Fruit fly (Drosophila melanogaster) whole organism, embryonic: ENCODE measurements around the gene CG5835.

Source experiments
- Ada2b ChIP-seq: fragments of 200-800 bp; sonication (Bioruptor generic); IDR thresholded peaks from 2 replicates; pipeline ENCODE4 v1.3.6; 2022; ENCODE audit warnings: missing biosample characterization, missing genetic modification characterization
- Bteb2 ChIP-seq: fragments of 200-800 bp; sonication (Bioruptor generic); optimal IDR thresholded peaks from 2 replicates; lab custom pipeline; 2016; ENCODE audit warnings: missing biosample characterization, missing genetic modification characterization
- CG10321 ChIP-seq: fragments of 200-800 bp; sonication (Bioruptor generic); IDR thresholded peaks from 2 replicates; pipeline ENCODE4 v1.3.6; 2022; ENCODE audit warnings: missing biosample characterization, missing genetic modification characterization
- CG10543 ChIP-seq: fragments of 200-800 bp; sonication (Bioruptor generic); optimal IDR thresholded peaks from 3 replicates; lab custom pipeline; 2017; ENCODE audit warnings: missing biosample characterization, mild to moderate bottlenecking, missing genetic modification characterization, moderate library complexity
- CG10959 ChIP-seq: fragments of 200-800 bp; sonication (Bioruptor generic); IDR thresholded peaks from 2 replicates; pipeline ENCODE4 v1.3.6; 2022; ENCODE audit warnings: missing biosample characterization, missing genetic modification characterization
- CG11456 ChIP-seq: fragments of 200-800 bp; sonication (Bioruptor generic); IDR thresholded peaks from 3 replicates; pipeline ENCODE4 v1.3.6; 2022; ENCODE audit warnings: missing biosample characterization, missing genetic modification characterization
- CG12744 ChIP-seq: fragments of 200-800 bp; sonication (Bioruptor generic); optimal IDR thresholded peaks from 2 replicates; lab custom pipeline; 2016; ENCODE audit warnings: missing biosample characterization, missing genetic modification characterization
- CG13287 ChIP-seq: fragments of 200-800 bp; sonication (Bioruptor generic); IDR thresholded peaks from 2 replicates; pipeline ENCODE4 v1.3.6; 2022; ENCODE audit warnings: missing biosample characterization, missing genetic modification characterization; ENCODE audit not compliant: partially characterized antibody
- CG14050 ChIP-seq: fragments of 200-800 bp; sonication (Bioruptor generic); IDR thresholded peaks from 3 replicates; pipeline ENCODE4 v1.3.6; 2022; ENCODE audit warnings: missing biosample characterization, missing genetic modification characterization
- CG14441 ChIP-seq: fragments of 200-800 bp; sonication (Bioruptor generic); IDR thresholded peaks from 2 replicates; pipeline ENCODE4 v1.3.6; 2022; ENCODE audit warnings: missing biosample characterization, missing genetic modification characterization
- CG17612 ChIP-seq: fragments of 200-800 bp; sonication (Bioruptor generic); IDR thresholded peaks from 2 replicates; pipeline ENCODE4 v1.3.6; 2022; ENCODE audit warnings: missing biosample characterization, missing genetic modification characterization
- CG17802 ChIP-seq: fragments of 200-800 bp; sonication (Bioruptor generic); optimal IDR thresholded peaks from 2 replicates; lab custom pipeline; 2018; ENCODE audit warnings: missing biosample characterization, mild to moderate bottlenecking, missing genetic modification characterization, moderate library complexity
- CG18476 ChIP-seq: fragments of 200-800 bp; sonication (Bioruptor generic); optimal IDR thresholded peaks from 2 replicates; lab custom pipeline; 2016; ENCODE audit warnings: missing biosample characterization, mild to moderate bottlenecking, missing genetic modification characterization
- CG2202 ChIP-seq: fragments of 200-800 bp; sonication (Bioruptor generic); optimal IDR thresholded peaks from 2 replicates; lab custom pipeline; 2018; ENCODE audit warnings: missing biosample characterization, mild to moderate bottlenecking, missing genetic modification characterization
- CG3065 ChIP-seq: fragments of 200-800 bp; sonication (Bioruptor generic); optimal IDR thresholded peaks from 2 replicates; lab custom pipeline; 2016; ENCODE audit warnings: missing biosample characterization, missing genetic modification characterization
- CG4404 ChIP-seq: fragments of 200-800 bp; sonication (Bioruptor generic); IDR thresholded peaks from 2 replicates; pipeline ENCODE4 v1.3.6; 2022; ENCODE audit warnings: missing biosample characterization, missing genetic modification characterization
- CG5180 ChIP-seq: fragments of 200-800 bp; sonication (Bioruptor generic); optimal IDR thresholded peaks from 3 replicates; lab custom pipeline; 2017; ENCODE audit warnings: missing biosample characterization, missing genetic modification characterization, mild to moderate bottlenecking, moderate library complexity, missing genetic modification reagents
- CG6175 ChIP-seq: fragments of 200-800 bp; sonication (Bioruptor generic); IDR thresholded peaks from 3 replicates; pipeline ENCODE4 v1.3.6; 2022; ENCODE audit warnings: missing biosample characterization, missing genetic modification characterization
- CG7963 ChIP-seq: fragments of 200-800 bp; sonication (Bioruptor generic); IDR thresholded peaks from 3 replicates; pipeline ENCODE4 v1.3.6; 2022; ENCODE audit warnings: missing biosample characterization, missing genetic modification characterization; ENCODE audit not compliant: partially characterized antibody
- CG8089 ChIP-seq: fragments of 200-800 bp; sonication (Bioruptor generic); optimal IDR thresholded peaks from 3 replicates; lab custom pipeline; 2016; ENCODE audit warnings: missing biosample characterization, missing genetic modification characterization
- CG9215 ChIP-seq: fragments of 200-800 bp; sonication (Bioruptor generic); IDR thresholded peaks from 2 replicates; pipeline ENCODE4 v1.3.6; 2022; ENCODE audit warnings: missing biosample characterization, missing genetic modification characterization
- CG9727 ChIP-seq: fragments of 200-800 bp; sonication (Bioruptor generic); optimal IDR thresholded peaks from 3 replicates; lab custom pipeline; 2017; ENCODE audit warnings: missing biosample characterization, mild to moderate bottlenecking, missing genetic modification characterization
- CG9797 ChIP-seq: fragments of 200-800 bp; sonication (Bioruptor generic); optimal IDR thresholded peaks from 3 replicates; lab custom pipeline; 2018; ENCODE audit warnings: missing biosample characterization, mild to moderate bottlenecking, missing genetic modification characterization
- CkIIα-i1 ChIP-seq: fragments of 200-800 bp; sonication (Bioruptor generic); IDR thresholded peaks from 2 replicates; pipeline ENCODE4 v1.3.6; 2022; ENCODE audit warnings: missing biosample characterization, missing genetic modification characterization
- Dip2 ChIP-seq: fragments of 200-800 bp; sonication (Bioruptor generic); IDR thresholded peaks from 2 replicates; pipeline ENCODE4 v1.3.6; 2022; ENCODE audit warnings: missing biosample characterization, missing genetic modification characterization
- Fer1 ChIP-seq: fragments of 200-800 bp; sonication (Bioruptor generic); optimal IDR thresholded peaks from 2 replicates; lab custom pipeline; 2017; ENCODE audit warnings: missing biosample characterization, mild to moderate bottlenecking, missing genetic modification characterization
- Gsc ChIP-seq: fragments of 200-800 bp; sonication (Bioruptor generic); IDR thresholded peaks from 2 replicates; pipeline ENCODE4 v1.3.6; 2022; ENCODE audit warnings: missing biosample characterization, missing genetic modification characterization
- H2.0 ChIP-seq: fragments of 200-800 bp; sonication (Bioruptor generic); IDR thresholded peaks from 2 replicates; pipeline ENCODE4 v1.3.6; 2022; ENCODE audit warnings: missing biosample characterization, missing genetic modification characterization
- Lim3 ChIP-seq: fragments of 200-800 bp; sonication (Bioruptor generic); IDR thresholded peaks from 2 replicates; pipeline ENCODE4 v1.3.6; 2022; ENCODE audit warnings: missing biosample characterization, missing genetic modification characterization
- Lpt ChIP-seq: fragments of >200 bp; optimal IDR thresholded peaks from 2 replicates; lab custom pipeline; 2018; ENCODE audit warnings: missing biosample characterization, missing genetic modification characterization
- MBD-R2 ChIP-seq: fragments of 200-800 bp; sonication (Bioruptor generic); IDR thresholded peaks from 2 replicates; pipeline ENCODE4 v1.3.6; 2022; ENCODE audit warnings: missing biosample characterization, missing genetic modification characterization
- Med ChIP-seq: fragments of 200-800 bp; sonication (Bioruptor generic); peaks from one replicate; lab custom pipeline; 2016; ENCODE audit warnings: missing biosample characterization, missing genetic modification characterization, mild to moderate bottlenecking, inconsistent platforms, moderate library complexity
- Neu2 ChIP-seq: fragments of 200-800 bp; sonication (Bioruptor generic); optimal IDR thresholded peaks from 3 replicates; lab custom pipeline; 2016; ENCODE audit warnings: missing biosample characterization, missing genetic modification characterization, borderline replicate concordance
- Ptx1 ChIP-seq: fragments of 200-800 bp; sonication (Bioruptor generic); IDR thresholded peaks from 2 replicates; pipeline ENCODE4 v1.3.6; 2022; ENCODE audit warnings: missing biosample characterization, missing genetic modification characterization
- Sry-δ ChIP-seq: fragments of 200-800 bp; sonication (Bioruptor generic); optimal IDR thresholded peaks from 2 replicates; lab custom pipeline; 2016; ENCODE audit warnings: missing biosample characterization, missing genetic modification characterization
- Vsx1 ChIP-seq: fragments of 200-800 bp; sonication (Bioruptor generic); optimal IDR thresholded peaks from 2 replicates; lab custom pipeline; 2017; ENCODE audit warnings: missing biosample characterization, mild to moderate bottlenecking, missing genetic modification characterization, missing genetic modification reagents
- al ChIP-seq: fragments of 200-800 bp; sonication (Bioruptor generic); IDR thresholded peaks from 2 replicates; pipeline ENCODE4 v1.3.6; 2022; ENCODE audit warnings: missing biosample characterization, missing genetic modification characterization
- ase ChIP-seq: fragments of 200-800 bp; sonication (Bioruptor generic); IDR thresholded peaks from 3 replicates; pipeline ENCODE4 v1.3.6; 2022; ENCODE audit warnings: missing biosample characterization, missing genetic modification characterization
- br ChIP-seq: fragments of >200 bp; optimal IDR thresholded peaks from 2 replicates; lab custom pipeline; 2017
- corto ChIP-seq: fragments of 200-800 bp; sonication (Bioruptor generic); optimal IDR thresholded peaks from 2 replicates; lab custom pipeline; 2016; ENCODE audit warnings: missing biosample characterization, mild to moderate bottlenecking, missing genetic modification characterization, moderate library complexity
- dm ChIP-seq: fragments of 200-800 bp; sonication (Bioruptor generic); optimal IDR thresholded peaks from 3 replicates; lab custom pipeline; 2016; ENCODE audit warnings: missing biosample characterization, missing genetic modification characterization
- emc ChIP-seq: fragments of 200-800 bp; sonication (Bioruptor generic); optimal IDR thresholded peaks from 2 replicates; lab custom pipeline; 2016; ENCODE audit warnings: missing biosample characterization, missing genetic modification characterization
- gcm ChIP-seq: fragments of 200-800 bp; sonication (Bioruptor generic); optimal IDR thresholded peaks from 2 replicates; lab custom pipeline; 2019; ENCODE audit warnings: missing biosample characterization, mild to moderate bottlenecking, missing genetic modification characterization, moderate library complexity
- hbn ChIP-seq: fragments of 200-800 bp; sonication (Bioruptor generic); IDR thresholded peaks from 2 replicates; pipeline ENCODE4 v1.3.6; 2022; ENCODE audit warnings: missing biosample characterization, missing genetic modification characterization; ENCODE audit not compliant: partially characterized antibody
- nau ChIP-seq: fragments of 200-800 bp; sonication (Bioruptor generic); optimal IDR thresholded peaks from 3 replicates; lab custom pipeline; 2017; ENCODE audit warnings: missing biosample characterization, mild to moderate bottlenecking, missing genetic modification characterization, missing genetic modification reagents
- nmo ChIP-seq: fragments of 200-800 bp; sonication (Bioruptor generic); optimal IDR thresholded peaks from 2 replicates; lab custom pipeline; 2018; ENCODE audit warnings: missing biosample characterization, mild to moderate bottlenecking, missing genetic modification characterization, moderate library complexity
- nom ChIP-seq: fragments of 200-800 bp; sonication (Bioruptor generic); optimal IDR thresholded peaks from 2 replicates; lab custom pipeline; 2017; ENCODE audit warnings: missing biosample characterization, missing genetic modification characterization, mild to moderate bottlenecking, moderate library complexity, missing genetic modification reagents
- odd ChIP-seq: fragments of 200-800 bp; sonication (Bioruptor generic); optimal IDR thresholded peaks from 2 replicates; lab custom pipeline; 2017; ENCODE audit warnings: missing biosample characterization, mild to moderate bottlenecking, missing genetic modification characterization
- pan ChIP-seq, 4 experiments: fragments of >200 bp in 3 of 4; fragments of 200-800 bp in 1 of 4; sonication (Bioruptor generic) in 1 of 4; optimal IDR thresholded peaks in 3 of 4; IDR thresholded peaks in 1 of 4; 2 replicates each; pipeline versions ENCODE4 v1.3.6 to Lab custom; 2017 to 2022; ENCODE audit warnings: missing biosample characterization in 2 of 4, missing genetic modification characterization in 2 of 4, mixed read lengths in 1 of 4
- pb ChIP-seq: fragments of 200-800 bp; sonication (Bioruptor generic); optimal IDR thresholded peaks from 3 replicates; lab custom pipeline; 2016; ENCODE audit warnings: missing biosample characterization, missing genetic modification characterization
- so ChIP-seq: fragments of 200-800 bp; sonication (Bioruptor generic); IDR thresholded peaks from 3 replicates; pipeline ENCODE4 v1.3.6; 2022; ENCODE audit warnings: missing biosample characterization, missing genetic modification characterization
- sob ChIP-seq: fragments of 200-800 bp; sonication (Bioruptor generic); IDR thresholded peaks from 2 replicates; pipeline ENCODE4 v1.3.6; 2022; ENCODE audit warnings: missing biosample characterization, missing genetic modification characterization
- wor ChIP-seq: fragments of 200-800 bp; sonication (Bioruptor generic); IDR thresholded peaks from 2 replicates; pipeline ENCODE4 v1.3.6; 2022; ENCODE audit warnings: missing biosample characterization, missing genetic modification characterization

CG5835 gene

dm6 chr3R:19182848-19183247 lies 29.4 kb upstream of the CG5835 start (continued):
- TF ChIP-seq CG5180 (GFP tag; lab: Kevin White, UChicago) (peak; percentile 37), Dip2 (GFP tag; lab: Robert Waterston, UW) (no peak), ase (GFP tag; lab: Robert Waterston, UW) (no peak), emc (GFP tag; lab: Kevin White, UChicago) (no peak), CG14050 (GFP tag; lab: Robert Waterston, UW) (no peak), gcm (GFP tag; lab: Kevin White, UChicago) (no peak), hbn (GFP tag; lab: Robert Waterston, UW) (no peak), CG8089 (GFP tag; lab: Kevin White, UChicago) (no peak), dm (GFP tag; lab: Kevin White, UChicago) (no peak), CG14441 (no peak), CG9727 (GFP tag; lab: Kevin White, UChicago) (no peak), MBD-R2 (no peak), CG10959 (GFP tag; lab: Robert Waterston, UW) (no peak), Lpt (GFP tag; lab: Kevin White, UChicago) (no peak), CG10321 (no peak), so (no peak), H2.0 (GFP tag; lab: Robert Waterston, UW) (no peak), CG13287 (no peak), CG11456 (GFP tag; lab: Robert Waterston, UW) (no peak), al (GFP tag; lab: Robert Waterston, UW) (no peak), odd (no peak), CkIIα-i1 (GFP tag; lab: Robert Waterston, UW) (no peak), CG12744 (no peak), nmo (GFP tag; lab: Kevin White, UChicago) (no peak), Gsc (no peak), Neu2 (no peak), CG17612 (no peak), br (lab: Kevin White, UChicago) (no peak), Fer1 (GFP tag; lab: Kevin White, UChicago) (no peak), Vsx1 (GFP tag; lab: Kevin White, UChicago) (no peak), CG2202 (tag; lab: Kevin White, UChicago) (no peak), Lim3 (GFP tag; lab: Robert Waterston, UW) (peak; percentile 31; the same call in 1 of the 2 replicates), CG7963 (GFP tag; lab: Robert Waterston, UW) (no peak), pan (optimal IDR thresholded peaks at IDR 0.05; lab: Kevin White, UChicago) (no peak), pan (GFP tag; optimal IDR thresholded peaks at IDR 0.05 in 1 of 2, IDR thresholded peaks at IDR 0.05 in 1 of 2) (no peak), Bteb2 (GFP tag; lab: Kevin White, UChicago) (no peak), CG6175 (GFP tag; lab: Robert Waterston, UW) (no peak), pb (no peak), Ada2b (no peak), Med (no peak), CG18476 (GFP tag; lab: Kevin White, UChicago) (no peak), corto (no peak), CG10543 (GFP tag; lab: Kevin White, UChicago) (no peak), Ptx1 (GFP tag; lab: Robert Waterston, UW) (0 out of 2 replicates have a peak, but pooled peaks have one; percentile 13), CG9215 (GFP tag; lab: Robert Waterston, UW) (no peak), wor (GFP tag; lab: Robert Waterston, UW) (no peak), sob (no peak), Sry-δ (GFP tag; lab: Kevin White, UChicago) (no peak), nom (no peak), CG3065 (no peak), CG9797 (GFP tag; lab: Kevin White, UChicago) (no peak), CG17802 (tag; lab: Kevin White, UChicago) (no peak), CG4404 (GFP tag; lab: Robert Waterston, UW) (no peak), nau (GFP tag; lab: Kevin White, UChicago) (peak; percentile 28)
